Worm (Caenorhabditis elegans): ENCODE results near the gene BE10.1.

BE10.1 gene

DNA sequence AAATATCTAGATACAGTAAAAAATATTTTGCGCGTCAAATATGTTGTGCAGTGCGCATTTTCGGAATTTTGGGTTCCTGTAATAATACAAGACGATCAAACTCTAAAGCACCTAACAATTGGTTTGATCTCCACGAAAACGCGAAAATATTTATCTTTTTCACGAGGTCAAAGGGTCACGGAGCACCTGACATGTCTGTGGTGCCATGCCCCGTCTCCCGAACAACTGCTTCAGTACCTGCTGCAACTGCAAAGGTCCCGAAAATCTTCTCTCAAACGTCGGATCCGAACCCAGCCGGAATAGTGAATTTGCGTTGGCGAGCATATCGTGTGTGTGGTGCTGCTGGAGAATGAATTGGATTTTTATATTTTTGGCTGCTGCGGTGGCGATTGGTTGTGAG, 30.6 kb upstream of the BE10.1 start, which contains the start of the genes Y37D8A.2 and Y37D8A.25:
Y37D8A.2 (plus strand) TSS at position 285 of the 400 bp plus-strand sequence.
Y37D8A.25 (minus strand) TSS at position 345 of the 400 bp plus-strand sequence.
- TF ChIP-seq cog-1 (tag; optimal IDR thresholded peaks at IDR 0.05) (no peak), tab-1 (GFP tag; IDR thresholded peaks at IDR 0.05) (no peak), ztf-23 (GFP tag; IDR thresholded peaks at IDR 0.05) (no peak), ref-1 (GFP tag; conservative IDR thresholded peaks at IDR 0.05) (no peak), T22C8.4 (GFP tag; IDR thresholded peaks at IDR 0.05) (no peak), flt-1 (GFP tag; IDR thresholded peaks at IDR 0.05) (no peak), med-1 (GFP tag; optimal IDR thresholded peaks at IDR 0.05; ENCODE audit: insufficient read depth) (no peak), klf-2 (GFP tag; conservative IDR thresholded peaks at IDR 0.05) (no peak), ztf-29 (GFP tag; IDR thresholded peaks at IDR 0.05) (no peak)

DNA sequence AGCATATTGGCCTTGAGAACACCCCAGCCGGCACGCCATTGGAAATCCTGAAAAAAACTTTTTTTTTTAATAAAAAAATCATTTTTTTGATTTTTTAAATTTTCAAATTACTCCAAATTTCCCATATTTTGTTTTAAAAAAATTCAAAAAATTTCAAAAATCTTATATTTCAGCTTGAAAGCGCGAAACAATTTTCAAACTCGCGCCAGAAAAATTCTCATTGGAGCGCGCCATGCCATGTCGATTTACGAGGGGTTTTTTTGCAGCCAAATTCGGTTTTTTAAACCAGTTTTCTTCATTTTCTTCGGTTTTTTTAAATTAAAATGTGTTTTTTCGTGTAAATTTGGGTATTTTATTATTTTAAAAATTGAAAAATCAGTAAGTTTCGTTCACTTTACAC, 29.8 kb upstream of the BE10.1 start:
- TF ChIP-seq cog-1 (tag; optimal IDR thresholded peaks at IDR 0.05) (no peak), klf-2 (GFP tag; conservative IDR thresholded peaks at IDR 0.05) (no peak), ztf-23 (GFP tag; IDR thresholded peaks at IDR 0.05) (no peak), flt-1 (GFP tag; IDR thresholded peaks at IDR 0.05) (no peak), med-1 (GFP tag; optimal IDR thresholded peaks at IDR 0.05; ENCODE audit: insufficient read depth) (no peak), ref-1 (GFP tag; conservative IDR thresholded peaks at IDR 0.05) (no peak), T22C8.4 (GFP tag; IDR thresholded peaks at IDR 0.05) (no peak), tab-1 (GFP tag; IDR thresholded peaks at IDR 0.05) (no peak)

DNA sequence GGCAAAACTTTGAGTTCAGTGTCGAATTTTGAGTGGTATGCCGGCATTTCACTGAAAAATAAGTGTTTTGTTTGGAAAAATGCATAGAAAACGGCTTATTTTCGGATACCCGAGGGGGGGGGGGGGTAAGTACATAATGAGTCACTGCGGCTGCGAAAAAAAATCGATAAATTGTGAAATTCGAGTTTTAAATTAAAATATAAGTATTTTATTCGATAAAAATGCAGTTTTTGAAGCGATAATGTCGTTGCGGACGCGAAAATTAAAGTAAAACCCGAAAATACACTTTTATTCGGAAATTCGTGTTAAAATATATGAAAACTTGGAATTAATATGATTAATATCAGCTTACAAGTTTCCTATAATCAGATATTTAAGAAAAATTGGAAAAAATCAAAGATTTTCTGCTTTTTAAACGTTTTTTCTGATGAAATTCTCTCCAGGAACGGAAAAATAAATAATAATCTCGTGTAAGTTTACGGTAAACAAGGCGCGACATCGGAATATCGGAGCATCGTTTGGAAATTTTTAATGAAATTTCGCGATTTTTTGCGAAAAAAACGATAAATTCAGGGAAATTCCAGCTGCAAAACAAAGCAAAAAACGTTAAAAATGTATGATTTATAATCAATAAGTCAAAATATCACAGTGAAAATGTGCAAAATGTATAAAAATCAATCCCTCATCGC, 28.9 kb upstream of the BE10.1 start, which contains the start of gene arx-5:
arx-5 (minus strand) TSS at position 51 of the 689 bp plus-strand sequence.
- TF ChIP-seq ztf-29 (GFP tag; IDR thresholded peaks at IDR 0.05) (no peak), T22C8.4 (GFP tag; IDR thresholded peaks at IDR 0.05) (peak; percentile 40; the same call in 1 of the 2 replicates)

DNA sequence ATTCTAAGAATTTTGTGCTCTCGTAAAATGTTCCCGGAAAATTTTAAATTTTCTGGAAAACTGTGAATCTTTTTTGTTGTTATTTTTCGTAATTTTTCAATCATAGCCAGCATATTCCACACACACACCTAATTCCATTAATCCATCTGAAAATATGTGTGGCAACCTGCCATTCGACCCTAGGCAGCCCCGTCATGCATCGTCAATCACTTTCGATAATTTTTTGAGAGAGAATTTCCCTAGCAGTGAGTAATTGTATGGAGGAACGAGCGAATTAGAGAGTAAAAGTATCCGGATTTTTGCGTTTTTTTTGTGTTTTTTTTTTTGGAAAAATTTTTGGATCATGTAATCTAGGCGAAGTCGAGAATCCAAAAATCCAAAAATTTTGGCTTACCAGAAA, 23.9 kb upstream of the BE10.1 start, which contains the start of gene BE10.4:
BE10.4 (plus strand) TSS at position 301 of the 400 bp plus-strand sequence.
- TF ChIP-seq klf-2 (GFP tag; conservative IDR thresholded peaks at IDR 0.05) (no peak), flt-1 (GFP tag; IDR thresholded peaks at IDR 0.05) (no peak), tab-1 (GFP tag; IDR thresholded peaks at IDR 0.05) (no peak), ref-1 (GFP tag; conservative IDR thresholded peaks at IDR 0.05) (no peak), med-1 (GFP tag; optimal IDR thresholded peaks at IDR 0.05; ENCODE audit: insufficient read depth) (no peak), T22C8.4 (GFP tag; IDR thresholded peaks at IDR 0.05) (no peak), ztf-23 (GFP tag; IDR thresholded peaks at IDR 0.05) (no peak), cog-1 (tag; optimal IDR thresholded peaks at IDR 0.05) (no peak), ztf-29 (GFP tag; IDR thresholded peaks at IDR 0.05) (no peak)

DNA sequence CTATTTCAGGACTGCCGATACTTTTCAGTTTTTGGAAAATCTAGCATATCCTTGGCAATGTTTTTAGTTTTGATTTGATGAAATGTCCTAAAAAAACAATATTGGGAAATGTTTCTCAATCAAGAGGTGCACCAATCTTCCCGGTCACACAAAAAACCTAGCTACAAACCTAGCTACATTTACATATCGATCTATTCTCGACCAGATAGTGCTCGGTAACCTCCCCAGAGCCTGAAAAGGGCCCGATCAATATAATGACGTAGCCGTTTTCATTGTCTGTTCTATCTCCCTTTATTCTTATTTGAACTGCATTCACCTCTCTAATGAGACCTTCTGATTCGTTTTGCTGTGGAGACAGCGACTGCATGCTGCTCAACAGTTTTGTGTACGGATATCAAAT, 18.4 kb upstream of the BE10.1 start, which contains the start of gene BE10.3:
BE10.3 (plus strand) TSS at position 301 of the 400 bp plus-strand sequence.
- no peak for TF ChIP-seq T22C8.4 (GFP tag; IDR thresholded peaks at IDR 0.05)
- no peak for TF ChIP-seq tab-1 (GFP tag; IDR thresholded peaks at IDR 0.05)
- TF ChIP-seq med-1 (GFP tag; optimal IDR thresholded peaks at IDR 0.05; ENCODE audit: insufficient read depth): no peak
- no peak for TF ChIP-seq cog-1 (tag; optimal IDR thresholded peaks at IDR 0.05)
- TF ChIP-seq flt-1 (GFP tag; IDR thresholded peaks at IDR 0.05): no peak
- TF ChIP-seq ref-1 (GFP tag; conservative IDR thresholded peaks at IDR 0.05): no peak
- TF ChIP-seq ztf-29 (GFP tag; IDR thresholded peaks at IDR 0.05): no peak
- no peak for TF ChIP-seq ztf-23 (GFP tag; IDR thresholded peaks at IDR 0.05)
- TF ChIP-seq klf-2 (GFP tag; conservative IDR thresholded peaks at IDR 0.05): no peak

DNA sequence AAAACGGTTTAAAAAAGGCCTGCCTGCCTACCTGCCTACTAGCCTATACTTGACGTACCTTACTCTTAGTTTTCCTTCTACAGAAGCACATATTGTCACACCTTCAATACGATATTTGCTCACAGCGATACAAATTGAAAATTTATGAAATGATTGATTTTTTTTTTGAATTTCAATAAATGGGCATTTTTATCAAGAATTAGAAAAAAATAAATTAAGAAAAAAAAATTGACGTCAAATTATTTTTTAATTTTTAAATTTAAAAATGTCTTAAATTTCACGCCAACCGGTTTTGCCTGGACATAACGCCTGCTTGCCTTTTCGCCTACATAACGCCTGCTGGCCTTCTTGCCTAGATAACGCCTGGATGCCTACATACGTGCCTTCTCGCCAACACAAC, 17.4 kb upstream of the BE10.1 start, which contains the start of gene BE10.5:
BE10.5 (minus strand) TSS at position 101 of the 400 bp plus-strand sequence.
- no peak for TF ChIP-seq tab-1 (GFP tag; IDR thresholded peaks at IDR 0.05)
- TF ChIP-seq flt-1 (GFP tag; IDR thresholded peaks at IDR 0.05): no peak
- TF ChIP-seq T22C8.4 (GFP tag; IDR thresholded peaks at IDR 0.05): no peak
- no peak for TF ChIP-seq cog-1 (tag; optimal IDR thresholded peaks at IDR 0.05)
- TF ChIP-seq med-1 (GFP tag; optimal IDR thresholded peaks at IDR 0.05; ENCODE audit: insufficient read depth): no peak
- no peak for TF ChIP-seq klf-2 (GFP tag; conservative IDR thresholded peaks at IDR 0.05)
- no peak for TF ChIP-seq ztf-29 (GFP tag; IDR thresholded peaks at IDR 0.05)
- no peak for TF ChIP-seq ztf-23 (GFP tag; IDR thresholded peaks at IDR 0.05)
- TF ChIP-seq ref-1 (GFP tag; conservative IDR thresholded peaks at IDR 0.05): no peak

DNA sequence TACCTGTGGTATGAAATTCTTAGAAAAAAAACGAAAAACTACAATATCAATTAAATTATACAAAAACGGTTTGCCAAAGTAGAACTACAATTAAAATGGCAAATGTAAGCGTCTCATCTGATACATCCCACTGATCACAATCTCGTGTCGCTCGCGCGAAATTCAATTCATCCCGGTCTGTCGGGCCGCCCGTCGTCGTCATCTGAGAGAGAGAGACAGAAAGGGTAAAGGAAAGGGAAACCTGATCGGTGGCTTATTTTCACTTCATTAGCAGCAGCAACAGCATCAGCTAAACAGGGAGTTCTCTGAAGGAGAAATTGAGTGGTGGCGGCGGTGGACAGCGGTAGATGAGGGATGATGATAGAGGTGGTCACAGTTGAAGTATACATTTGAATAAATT, 11.2 kb upstream of the BE10.1 start:
- TF ChIP-seq med-1 (GFP tag; optimal IDR thresholded peaks at IDR 0.05; ENCODE audit: insufficient read depth) (no peak), ztf-29 (GFP tag; IDR thresholded peaks at IDR 0.05) (no peak), T22C8.4 (GFP tag; IDR thresholded peaks at IDR 0.05) (no peak), ztf-23 (GFP tag; IDR thresholded peaks at IDR 0.05) (no peak), tab-1 (GFP tag; IDR thresholded peaks at IDR 0.05) (no peak), flt-1 (GFP tag; IDR thresholded peaks at IDR 0.05) (no peak), ref-1 (GFP tag; conservative IDR thresholded peaks at IDR 0.05) (no peak), klf-2 (GFP tag; conservative IDR thresholded peaks at IDR 0.05) (no peak)

DNA sequence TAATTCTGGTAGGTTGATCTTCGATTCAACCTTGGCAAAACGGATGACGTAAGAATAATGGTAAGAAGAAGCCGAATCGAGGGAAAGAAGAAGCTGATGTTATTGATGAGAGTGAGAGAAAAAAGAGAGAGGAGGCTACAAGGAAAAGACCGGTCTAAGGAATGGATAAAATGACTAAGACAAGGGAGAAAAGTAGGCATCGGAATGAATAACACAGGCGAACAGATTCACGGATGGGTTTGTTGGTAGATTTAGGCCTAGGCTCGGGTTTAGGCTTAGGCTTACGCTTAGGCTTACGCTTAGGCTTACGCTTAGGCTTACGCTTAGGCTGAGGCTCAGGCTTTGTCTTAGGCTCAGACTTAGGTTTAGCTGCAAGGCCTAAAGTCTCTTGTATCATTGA, 9.1 kb upstream of the BE10.1 start, which contains the start of gene agmo-1:
agmo-1 (minus strand) TSS at position 101 of the 400 bp plus-strand sequence.
- no peak for TF ChIP-seq med-1 (GFP tag; optimal IDR thresholded peaks at IDR 0.05; ENCODE audit: insufficient read depth)
- TF ChIP-seq klf-2 (GFP tag; conservative IDR thresholded peaks at IDR 0.05): no peak
- TF ChIP-seq tab-1 (GFP tag; IDR thresholded peaks at IDR 0.05): no peak
- TF ChIP-seq flt-1 (GFP tag; IDR thresholded peaks at IDR 0.05): no peak
- TF ChIP-seq cog-1 (tag; optimal IDR thresholded peaks at IDR 0.05): no peak
- no peak for TF ChIP-seq ref-1 (GFP tag; conservative IDR thresholded peaks at IDR 0.05)
- TF ChIP-seq ztf-23 (GFP tag; IDR thresholded peaks at IDR 0.05): no peak
- TF ChIP-seq T22C8.4 (GFP tag; IDR thresholded peaks at IDR 0.05): no peak
- no peak for TF ChIP-seq ztf-29 (GFP tag; IDR thresholded peaks at IDR 0.05)

DNA sequence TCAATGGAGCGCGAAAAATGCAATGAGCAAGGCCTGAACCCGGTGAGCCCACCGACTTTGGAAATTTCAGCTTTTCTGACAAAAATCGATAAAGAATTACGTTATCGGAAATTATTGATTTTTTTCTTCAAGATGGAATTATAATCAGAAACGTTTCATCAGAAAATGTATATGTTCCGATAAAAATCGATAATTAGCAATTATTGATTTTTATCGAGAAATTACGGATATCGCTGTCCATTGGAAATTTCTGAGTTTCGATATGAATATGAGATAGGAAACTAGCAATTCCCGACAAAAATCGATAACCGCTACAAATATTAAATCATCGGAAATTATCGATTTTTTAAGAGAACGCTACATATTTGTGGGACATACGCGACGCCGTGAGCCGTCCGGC, 4.9 kb upstream of the BE10.1 start:
- no peak for TF ChIP-seq ztf-29 (GFP tag; IDR thresholded peaks at IDR 0.05)
- TF ChIP-seq T22C8.4 (GFP tag; IDR thresholded peaks at IDR 0.05): peak; percentile 81
- no peak for TF ChIP-seq tab-1 (GFP tag; IDR thresholded peaks at IDR 0.05)
- no peak for TF ChIP-seq flt-1 (GFP tag; IDR thresholded peaks at IDR 0.05)
